Worm (Caenorhabditis elegans): ENCODE measurements around the gene Y26E6A.2.

DNA sequence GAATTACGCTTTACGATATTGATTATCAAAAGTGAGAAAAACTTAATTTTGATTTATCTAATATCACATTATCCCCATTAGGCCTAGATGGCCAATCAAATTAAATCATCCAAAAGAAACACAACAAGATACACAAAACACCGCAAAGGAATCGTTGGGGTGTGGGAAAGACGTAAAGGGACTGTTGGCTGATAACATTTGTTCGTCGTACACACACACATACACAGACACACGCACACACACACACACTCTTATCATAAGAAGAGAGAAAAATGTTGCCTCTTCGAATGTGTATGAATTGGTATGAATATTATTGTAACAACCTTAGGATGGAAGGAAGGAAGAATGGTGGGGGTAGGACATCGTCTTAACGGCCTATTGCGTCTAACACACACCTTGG lies 29.1 kb downstream of the Y26E6A.2 start:
- TF ChIP-seq lim-7 (GFP tag; IDR thresholded peaks at IDR 0.05) (no peak), dve-1 (tag; optimal IDR thresholded peaks at IDR 0.05; ENCODE audit: insufficient read depth) (peak; percentile 69), F26F4.8 (GFP tag; conservative IDR thresholded peaks at IDR 0.05) (no peak), ama-1 (optimal IDR thresholded peaks at IDR 0.05) (no peak)
